Fruit fly (Drosophila melanogaster) whole organism, embryonic: ENCODE data around the gene Pvf1.

Experiments
- Bdp1 ChIP-seq: fragments of 200-800 bp; sonication (Bioruptor generic); optimal IDR thresholded peaks from 3 replicates; lab custom pipeline; 2016; ENCODE audit warnings: missing biosample characterization, missing genetic modification characterization
- C15 ChIP-seq: fragments of 200-800 bp; sonication (Bioruptor generic); IDR thresholded peaks from 3 replicates; pipeline ENCODE4 v1.3.6; 2022; ENCODE audit warnings: missing biosample characterization, missing genetic modification characterization
- CG10147 ChIP-seq: fragments of 200-800 bp; sonication (Bioruptor generic); optimal IDR thresholded peaks from 2 replicates; lab custom pipeline; 2019; ENCODE audit warnings: missing biosample characterization, mild to moderate bottlenecking, missing genetic modification characterization, moderate library complexity
- CG10462 ChIP-seq: fragments of 200-800 bp; sonication (Bioruptor generic); optimal IDR thresholded peaks from 2 replicates; lab custom pipeline; 2016; ENCODE audit warnings: missing biosample characterization, missing genetic modification characterization
- CG11247 ChIP-seq: fragments of 200-800 bp; sonication (Bioruptor generic); IDR thresholded peaks from 2 replicates; pipeline ENCODE4 v1.3.6; 2022; ENCODE audit warnings: missing biosample characterization, missing genetic modification characterization
- CG13894 ChIP-seq: fragments of 200-800 bp; sonication (Bioruptor generic); optimal IDR thresholded peaks from 3 replicates; lab custom pipeline; 2018; ENCODE audit warnings: missing biosample characterization, mild to moderate bottlenecking, missing genetic modification characterization, moderate library complexity
- CG14860 ChIP-seq: fragments of 200-800 bp; sonication (Bioruptor generic); IDR thresholded peaks from 3 replicates; pipeline ENCODE4 v1.3.6; 2022; ENCODE audit warnings: missing biosample characterization, missing genetic modification characterization; ENCODE audit not compliant: partially characterized antibody
- CG17802 ChIP-seq: fragments of 200-800 bp; sonication (Bioruptor generic); optimal IDR thresholded peaks from 2 replicates; lab custom pipeline; 2018; ENCODE audit warnings: missing biosample characterization, mild to moderate bottlenecking, missing genetic modification characterization, moderate library complexity
- CG17829 ChIP-seq: fragments of 200-800 bp; optimal IDR thresholded peaks from 2 replicates; lab custom pipeline; 2019; ENCODE audit warnings: missing biosample characterization, mild to moderate bottlenecking, missing genetic modification characterization, moderate library complexity
- CG2129 ChIP-seq: fragments of 200-800 bp; sonication (Bioruptor generic); IDR thresholded peaks from 2 replicates; pipeline ENCODE4 v1.3.6; 2022; ENCODE audit warnings: missing biosample characterization, missing genetic modification characterization; ENCODE audit not compliant: partially characterized antibody
- CG31441 ChIP-seq: fragments of 200-800 bp; sonication (Bioruptor generic); IDR thresholded peaks from 2 replicates; pipeline ENCODE4 v1.3.6; 2022; ENCODE audit warnings: missing biosample characterization, missing genetic modification characterization
- CG34376 ChIP-seq: fragments of 200-800 bp; sonication (Bioruptor generic); optimal IDR thresholded peaks from 2 replicates; lab custom pipeline; 2018; ENCODE audit warnings: missing biosample characterization, mild to moderate bottlenecking, missing genetic modification characterization
- CG3726 ChIP-seq: fragments of 200-800 bp; sonication (Bioruptor generic); IDR thresholded peaks from 3 replicates; pipeline ENCODE4, ENCODE4 v1.3.6; 2022; ENCODE audit warnings: missing biosample characterization, missing genetic modification characterization
- CG3847 ChIP-seq: fragments of 200-800 bp; sonication (Bioruptor generic); IDR thresholded peaks from 2 replicates; pipeline ENCODE4 v1.3.6; 2022; ENCODE audit warnings: missing biosample characterization, missing genetic modification characterization
- CG4360 ChIP-seq: fragments of 200-800 bp; sonication (Bioruptor generic); IDR thresholded peaks from 2 replicates; pipeline ENCODE4 v1.3.6; 2022; ENCODE audit warnings: missing biosample characterization, missing genetic modification characterization
- CG43689 ChIP-seq: fragments of 200-800 bp; sonication (Bioruptor generic); IDR thresholded peaks from 2 replicates; pipeline ENCODE4 v1.3.6; 2022; ENCODE audit warnings: missing biosample characterization, missing genetic modification characterization
- CG4730 ChIP-seq: fragments of 200-800 bp; sonication (Bioruptor generic); IDR thresholded peaks from 2 replicates; pipeline ENCODE4 v1.3.6; 2022; ENCODE audit warnings: missing biosample characterization, missing genetic modification characterization
- CG6254 ChIP-seq: fragments of 200-800 bp; sonication (Bioruptor generic); optimal IDR thresholded peaks from 3 replicates; lab custom pipeline; 2017; ENCODE audit warnings: mild to moderate bottlenecking, missing biosample characterization, missing genetic modification reagents, missing genetic modification characterization
- CG6654 ChIP-seq: fragments of 200-800 bp; sonication (Bioruptor generic); optimal IDR thresholded peaks from 2 replicates; lab custom pipeline; 2017; ENCODE audit warnings: missing biosample characterization, mild to moderate bottlenecking, missing genetic modification characterization
- CG8290 ChIP-seq, 3 experiments: fragments of 200-800 bp; sonication (Bioruptor generic); optimal IDR thresholded peaks; 2 replicates each; lab custom pipeline; 2016 to 2019; ENCODE audit warnings: missing biosample characterization in 3 of 3, missing genetic modification characterization in 3 of 3, mild to moderate bottlenecking in 2 of 3, moderate library complexity in 1 of 3
- CG8765 ChIP-seq: fragments of 200-800 bp; sonication (Bioruptor generic); IDR thresholded peaks from 2 replicates; pipeline ENCODE4 v1.3.6; 2022; ENCODE audit warnings: missing biosample characterization, missing genetic modification characterization
- Camta ChIP-seq: fragments of 200-800 bp; sonication (Bioruptor generic); optimal IDR thresholded peaks from 2 replicates; lab custom pipeline; 2016; ENCODE audit warnings: missing biosample characterization, missing genetic modification characterization
- Dek ChIP-seq: fragments of 200-800 bp; sonication (Bioruptor generic); optimal IDR thresholded peaks from 3 replicates; lab custom pipeline; 2019; ENCODE audit warnings: missing biosample characterization, mild to moderate bottlenecking, missing genetic modification characterization, moderate library complexity
- Hmr ChIP-seq: fragments of 200-800 bp; sonication (Bioruptor generic); optimal IDR thresholded peaks from 3 replicates; lab custom pipeline; 2017; ENCODE audit warnings: mild to moderate bottlenecking, missing biosample characterization, missing genetic modification reagents, missing genetic modification characterization
- Hsf ChIP-seq: fragments of 200-800 bp; sonication (Bioruptor generic); optimal IDR thresholded peaks from 3 replicates; lab custom pipeline; 2016; ENCODE audit warnings: missing biosample characterization, missing genetic modification characterization
- Med ChIP-seq: fragments of 200-800 bp; sonication (Bioruptor generic); peaks from one replicate; lab custom pipeline; 2016; ENCODE audit warnings: missing biosample characterization, missing genetic modification characterization, mild to moderate bottlenecking, inconsistent platforms, moderate library complexity
- Myb ChIP-seq: fragments of 200-800 bp; sonication (Bioruptor generic); optimal IDR thresholded peaks from 2 replicates; lab custom pipeline; 2016; ENCODE audit warnings: missing biosample characterization, missing genetic modification characterization
- NK7.1 ChIP-seq: fragments of 200-800 bp; sonication (Bioruptor generic); optimal IDR thresholded peaks from 3 replicates; lab custom pipeline; 2016; ENCODE audit warnings: missing biosample characterization, missing genetic modification characterization
- Nf-YA ChIP-seq: fragments of 200-800 bp; sonication (Bioruptor generic); IDR thresholded peaks from 2 replicates; pipeline ENCODE4 v1.3.6; 2022; ENCODE audit warnings: missing biosample characterization, missing genetic modification characterization
- Scr ChIP-seq: fragments of 200-800 bp; sonication (Bioruptor generic); IDR thresholded peaks from 2 replicates; pipeline ENCODE4 v1.3.6; 2022; ENCODE audit warnings: missing biosample characterization, missing genetic modification characterization; ENCODE audit not compliant: partially characterized antibody
- ato ChIP-seq: fragments of 200-800 bp; sonication (Bioruptor generic); IDR thresholded peaks from 2 replicates; pipeline ENCODE4 v1.3.6; 2022; ENCODE audit warnings: missing biosample characterization, missing genetic modification characterization; ENCODE audit not compliant: partially characterized antibody
- bab2 ChIP-seq: fragments of 200-800 bp; sonication (Bioruptor generic); optimal IDR thresholded peaks from 2 replicates; lab custom pipeline; 2016; ENCODE audit warnings: missing biosample characterization, missing genetic modification characterization
- bbx ChIP-seq: fragments of 200-800 bp; sonication (Bioruptor generic); IDR thresholded peaks from 2 replicates; pipeline ENCODE4 v1.3.6; 2022; ENCODE audit warnings: missing biosample characterization, missing genetic modification characterization; ENCODE audit not compliant: partially characterized antibody
- cg ChIP-seq: fragments of 200-800 bp; sonication (Bioruptor generic); optimal IDR thresholded peaks from 3 replicates; lab custom pipeline; 2019; ENCODE audit warnings: missing biosample characterization, mild to moderate bottlenecking, missing genetic modification characterization, moderate library complexity
- chinmo ChIP-seq: fragments of 200-800 bp; sonication (Bioruptor generic); IDR thresholded peaks from 4 replicates; pipeline ENCODE4 v1.3.6; 2022; ENCODE audit warnings: missing biosample characterization, missing genetic modification characterization; ENCODE audit not compliant: partially characterized antibody
- eyg ChIP-seq: fragments of 200-800 bp; sonication (Bioruptor generic); optimal IDR thresholded peaks from 3 replicates; lab custom pipeline; 2016; ENCODE audit warnings: missing biosample characterization, missing genetic modification characterization
- gem ChIP-seq: fragments of 200-800 bp; sonication (Bioruptor generic); optimal IDR thresholded peaks from 2 replicates; lab custom pipeline; 2019; ENCODE audit warnings: missing biosample characterization, mild to moderate bottlenecking, missing genetic modification characterization, moderate library complexity
- hkb ChIP-seq, 2 experiments: fragments of 200-800 bp in 1 of 2; fragments of >200 bp in 1 of 2; sonication (Bioruptor generic) in 1 of 2; IDR thresholded peaks in 1 of 2; optimal IDR thresholded peaks in 1 of 2; 2 replicates each; pipeline versions ENCODE4 v1.3.6 to Lab custom; 2017 to 2022; ENCODE audit warnings: missing biosample characterization in 1 of 2, missing genetic modification characterization in 1 of 2
- ind ChIP-seq: fragments of 200-800 bp; sonication (Bioruptor generic); optimal IDR thresholded peaks from 3 replicates; lab custom pipeline; 2016; ENCODE audit warnings: missing biosample characterization, missing genetic modification characterization
- insv ChIP-seq, 2 experiments: fragments of 200-800 bp; sonication (Bioruptor generic); optimal IDR thresholded peaks; 3 replicates each; lab custom pipeline; 2016 to 2018; ENCODE audit warnings: missing biosample characterization in 2 of 2, missing genetic modification characterization in 2 of 2
- jigr1 ChIP-seq: fragments of 200-800 bp; sonication (Bioruptor generic); IDR thresholded peaks from 3 replicates; pipeline ENCODE4 v1.3.6; 2022; ENCODE audit warnings: missing biosample characterization, missing genetic modification characterization
- lilli ChIP-seq: fragments of 200-800 bp; sonication (Bioruptor generic); optimal IDR thresholded peaks from 3 replicates; lab custom pipeline; 2016; ENCODE audit warnings: missing biosample characterization, missing genetic modification characterization
- mld ChIP-seq: fragments of 200-800 bp; sonication (Bioruptor generic); IDR thresholded peaks from 3 replicates; pipeline ENCODE4 v1.3.6; 2022; ENCODE audit warnings: missing biosample characterization, missing genetic modification characterization; ENCODE audit not compliant: partially characterized antibody
- pum ChIP-seq: fragments of 200-800 bp; sonication (Bioruptor generic); optimal IDR thresholded peaks from 2 replicates; lab custom pipeline; 2016; ENCODE audit warnings: missing biosample characterization, missing genetic modification characterization
- sd ChIP-seq: fragments of 200-800 bp; sonication (Bioruptor generic); optimal IDR thresholded peaks from 3 replicates; lab custom pipeline; 2018; ENCODE audit warnings: missing biosample characterization, mild to moderate bottlenecking, missing genetic modification characterization, moderate library complexity
- seq ChIP-seq: fragments of 200-800 bp; sonication (Bioruptor generic); IDR thresholded peaks from 2 replicates; pipeline ENCODE4 v1.3.6; 2022; ENCODE audit warnings: missing biosample characterization, missing genetic modification characterization
- sob ChIP-seq: fragments of 200-800 bp; sonication (Bioruptor generic); IDR thresholded peaks from 2 replicates; pipeline ENCODE4 v1.3.6; 2022; ENCODE audit warnings: missing biosample characterization, missing genetic modification characterization
- toy ChIP-seq: fragments of 200-800 bp; sonication (Bioruptor generic); IDR thresholded peaks from 2 replicates; pipeline ENCODE4 v1.3.6; 2022; ENCODE audit warnings: missing biosample characterization, missing genetic modification characterization
- tup ChIP-seq: fragments of 200-800 bp; sonication (Bioruptor generic); optimal IDR thresholded peaks from 2 replicates; lab custom pipeline; 2016; ENCODE audit warnings: missing biosample characterization, mild to moderate bottlenecking, missing genetic modification characterization, moderate library complexity
- unpg ChIP-seq: fragments of 200-800 bp; sonication (Bioruptor generic); optimal IDR thresholded peaks from 3 replicates; lab custom pipeline; 2018; ENCODE audit warnings: missing biosample characterization, mild to moderate bottlenecking, missing genetic modification characterization, moderate library complexity
- zfh2 ChIP-seq: fragments of 200-800 bp; sonication (Bioruptor generic); optimal IDR thresholded peaks from 2 replicates; lab custom pipeline; 2016; ENCODE audit warnings: missing biosample characterization, missing genetic modification characterization

Pvf1 gene

dm6 chrX:18814373-18814772, 18.1 kb upstream of the Pvf1 start (continued):
- TF ChIP-seq CG8290 (GFP tag; optimal IDR thresholded peaks at IDR 0.05; lab: Kevin White, UChicago) (no peak), CG8290 (tag; optimal IDR thresholded peaks at IDR 0.05; lab: Kevin White, UChicago) (peak in 1 of 2 experiments; percentile 14), CG17829 (no peak), NK7.1 (no peak), cg (GFP tag; lab: Kevin White, UChicago) (peak; percentile 70), hkb (optimal IDR thresholded peaks at IDR 0.05; lab: Kevin White, UChicago) (no peak), hkb (GFP tag; IDR thresholded peaks at IDR 0.05; lab: Robert Waterston, UW) (no peak), bbx (GFP tag; lab: Robert Waterston, UW) (no peak), seq (GFP tag; lab: Robert Waterston, UW) (no peak), CG8765 (no peak), Med (GFP tag; lab: Kevin White, UChicago) (peak; percentile 42), CG2129 (no peak), insv (GFP tag; optimal IDR thresholded peaks at IDR 0.05; lab: Kevin White, UChicago) (no peak), Hsf (no peak), chinmo (GFP tag; lab: Robert Waterston, UW) (0 out of 4 replicates have a peak, but pooled peaks have one; percentile 20), gem (no peak), Camta (GFP tag; lab: Kevin White, UChicago) (no peak), CG10147 (GFP tag; lab: Kevin White, UChicago) (no peak), CG34376 (GFP tag; lab: Kevin White, UChicago) (no peak), Hmr (GFP tag; lab: Kevin White, UChicago) (no peak), sob (no peak), CG6654 (GFP tag; lab: Kevin White, UChicago) (no peak), CG14860 (GFP tag; lab: Robert Waterston, UW) (no peak), pum (GFP tag; lab: Kevin White, UChicago) (no peak), CG10462 (no peak), C15 (GFP tag; lab: Robert Waterston, UW) (no peak), Myb (GFP tag; lab: Kevin White, UChicago) (no peak), CG4730 (GFP tag; lab: Robert Waterston, UW) (no peak), CG3847 (no peak), mld (GFP tag; lab: Robert Waterston, UW) (no peak), jigr1 (no peak), sd (no peak), CG31441 (GFP tag; lab: Robert Waterston, UW) (no peak), unpg (no peak), CG43689 (GFP tag; lab: Robert Waterston, UW) (no peak), Scr (GFP tag; lab: Robert Waterston, UW) (no peak), CG11247 (GFP tag; lab: Robert Waterston, UW) (no peak), Nf-YA (GFP tag; lab: Robert Waterston, UW) (no peak), CG6254 (no peak), Dek (tag; lab: Kevin White, UChicago) (no peak), CG17802 (no peak), Bdp1 (no peak), CG13894 (peak; percentile 4), tup (no peak), ato (GFP tag; lab: Robert Waterston, UW) (no peak), lilli (no peak), ind (GFP tag; lab: Kevin White, UChicago) (no peak), CG4360 (peak; percentile 71), eyg (GFP tag; lab: Kevin White, UChicago) (no peak), toy (no peak), CG3726 (no peak), zfh2 (GFP tag; lab: Kevin White, UChicago) (no peak), bab2 (GFP tag; lab: Kevin White, UChicago) (no peak)
